Worm (Caenorhabditis elegans) whole organism, mixed stage, embryonic: ENCODE data around the gene C25D7.10.

Experiments
- drap-1 ChIP-seq: fragments of 200-800 bp; sonication (Bioruptor generic); optimal IDR thresholded peaks from 3 replicates; lab custom pipeline; 2018; ENCODE audit warnings: mild to moderate bottlenecking, missing genetic modification characterization, missing compliant biosample characterization
- lsy-2 ChIP-seq: fragments of 150-350 bp; optimal IDR thresholded peaks from 2 replicates; lab custom pipeline; 2014; ENCODE audit warnings: missing biosample characterization, missing genetic modification characterization
- nhr-237 ChIP-seq: fragments of 150-350 bp; optimal IDR thresholded peaks from 2 replicates; lab custom pipeline; 2014; ENCODE audit warnings: missing biosample characterization, missing genetic modification characterization
- nhr-28 ChIP-seq: fragments of 150-350 bp; optimal IDR thresholded peaks from 2 replicates; lab custom pipeline; 2014; ENCODE audit warnings: missing biosample characterization, missing genetic modification characterization
- pha-4 ChIP-seq: fragments of 150-350 bp; optimal IDR thresholded peaks from 2 replicates; lab custom pipeline; 2018; ENCODE audit warnings: missing biosample characterization, missing genetic modification reagents, missing genetic modification characterization

DNA sequence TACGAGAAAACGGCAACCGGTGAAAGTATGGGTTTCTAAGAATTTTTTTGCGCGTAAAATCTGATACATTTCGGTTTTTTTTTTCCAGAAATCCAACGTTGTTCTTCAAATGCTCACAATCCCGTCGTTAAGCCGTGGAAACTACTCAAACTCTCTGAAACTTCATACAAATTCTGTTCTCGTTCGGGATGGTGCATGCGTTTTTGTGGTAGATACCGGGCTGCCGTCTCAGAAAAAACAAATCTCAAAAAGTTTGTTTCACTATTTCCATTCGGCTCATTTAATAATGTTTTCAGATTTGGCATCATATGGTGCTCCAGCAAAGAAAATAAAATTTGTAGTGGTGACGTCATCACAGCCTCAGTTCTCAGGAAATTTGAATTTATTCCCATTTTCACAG is 12.5 kb upstream of the C25D7.10 start:
- TF ChIP-seq pha-4 (tag; lab: Kevin White, UChicago) (no peak), nhr-237 (tag; lab: Kevin White, UChicago) (no peak), lsy-2 (tag; lab: Kevin White, UChicago) (no peak), drap-1 (GFP tag; lab: Kevin White, UChicago) (no peak), nhr-28 (tag; lab: Kevin White, UChicago) (no peak)
